Fruit fly (Drosophila melanogaster) whole organism, pupa: Measurements from ENCODE around the gene Sema1a.

ENCODE experiments used
- CG10348 ChIP-seq: fragments of 200-800 bp; sonication (Bioruptor generic); IDR thresholded peaks from 2 replicates; pipeline ENCODE4 v1.3.6; 2022; ENCODE audit warnings: missing biosample characterization, missing genetic modification characterization
- CG12605 ChIP-seq: fragments of 200-800 bp; sonication (Bioruptor generic); IDR thresholded peaks from 2 replicates; pipeline ENCODE4 v1.3.6; 2022; ENCODE audit warnings: missing biosample characterization, missing genetic modification characterization
- CG13204 ChIP-seq: fragments of 200-800 bp; sonication (Bioruptor generic); optimal IDR thresholded peaks from 2 replicates; lab custom pipeline; 2018; ENCODE audit warnings: missing biosample characterization, mild to moderate bottlenecking, missing genetic modification characterization, moderate library complexity
- CG14655 ChIP-seq: fragments of 200-800 bp; sonication (Bioruptor generic); optimal IDR thresholded peaks from 3 replicates; lab custom pipeline; 2017; ENCODE audit warnings: mild to moderate bottlenecking, missing biosample characterization, missing genetic modification reagents, missing genetic modification characterization
- CG15710 ChIP-seq: fragments of 200-800 bp; sonication (Bioruptor generic); optimal IDR thresholded peaks from 2 replicates; lab custom pipeline; 2018; ENCODE audit warnings: missing biosample characterization, mild to moderate bottlenecking, missing genetic modification characterization, moderate library complexity
- CG17806 ChIP-seq: fragments of 200-800 bp; sonication (Bioruptor generic); optimal IDR thresholded peaks from 2 replicates; lab custom pipeline; 2018; ENCODE audit warnings: missing biosample characterization, mild to moderate bottlenecking, missing genetic modification characterization, moderate library complexity
- CG32121 ChIP-seq: fragments of 200-800 bp; sonication (Bioruptor generic); IDR thresholded peaks from 2 replicates; pipeline ENCODE4 v1.3.6; 2022; ENCODE audit warnings: missing biosample characterization, missing genetic modification characterization
- CG34367 ChIP-seq: fragments of 200-800 bp; sonication (Bioruptor generic); optimal IDR thresholded peaks from 2 replicates; lab custom pipeline; 2018; ENCODE audit warnings: missing biosample characterization, mild to moderate bottlenecking, missing genetic modification characterization
- CG4496 ChIP-seq: fragments of 200-800 bp; sonication (Bioruptor generic); IDR thresholded peaks from 3 replicates; pipeline ENCODE4 v1.3.6; 2022; ENCODE audit warnings: missing biosample characterization, missing genetic modification characterization
- CG8159 ChIP-seq: fragments of 200-800 bp; sonication (Bioruptor generic); optimal IDR thresholded peaks from 3 replicates; lab custom pipeline; 2018; ENCODE audit warnings: missing biosample characterization, mild to moderate bottlenecking, missing genetic modification characterization, moderate library complexity
- CG8301 ChIP-seq: fragments of 200-800 bp; sonication (Bioruptor generic); optimal IDR thresholded peaks from 2 replicates; lab custom pipeline; 2018; ENCODE audit warnings: missing biosample characterization, mild to moderate bottlenecking, missing genetic modification characterization
- CG9948 ChIP-seq: fragments of 200-800 bp; sonication (Bioruptor generic); optimal IDR thresholded peaks from 2 replicates; lab custom pipeline; 2018; ENCODE audit warnings: missing biosample characterization, mild to moderate bottlenecking, missing genetic modification characterization, moderate library complexity
- D1 ChIP-seq: fragments of 200-800 bp; sonication (Bioruptor generic); optimal IDR thresholded peaks from 2 replicates; lab custom pipeline; 2018; ENCODE audit warnings: missing biosample characterization, mild to moderate bottlenecking, missing genetic modification characterization, moderate library complexity
- EcR ChIP-seq: fragments of 200-800 bp; sonication (Bioruptor generic); optimal IDR thresholded peaks from 3 replicates; lab custom pipeline; 2019; ENCODE audit warnings: missing biosample characterization, missing genetic modification characterization, mild to moderate bottlenecking, moderate library complexity, missing genetic modification reagents
- Ets98B ChIP-seq: fragments of 200-800 bp; sonication (Bioruptor generic); IDR thresholded peaks from 2 replicates; pipeline ENCODE4 v1.3.6; 2022; ENCODE audit warnings: missing biosample characterization, missing genetic modification characterization
- Pif1A ChIP-seq: fragments of 200-800 bp; sonication (Bioruptor generic); optimal IDR thresholded peaks from 3 replicates; lab custom pipeline; 2016; ENCODE audit warnings: missing biosample characterization, missing genetic modification characterization
- Pif1B ChIP-seq: fragments of 200-800 bp; sonication (Bioruptor generic); optimal IDR thresholded peaks from 3 replicates; lab custom pipeline; 2016; ENCODE audit warnings: missing biosample characterization, missing genetic modification characterization
- Snoo ChIP-seq: fragments of 200-800 bp; sonication (Bioruptor generic); optimal IDR thresholded peaks from 3 replicates; lab custom pipeline; 2017; ENCODE audit warnings: missing biosample characterization, mild to moderate bottlenecking, missing genetic modification characterization, inconsistent platforms
- fd96Ca ChIP-seq: fragments of 200-800 bp; sonication (Bioruptor generic); IDR thresholded peaks from 3 replicates; pipeline ENCODE4 v1.3.6; 2022; ENCODE audit warnings: missing biosample characterization, missing genetic modification characterization
- gl ChIP-seq: fragments of 200-800 bp; sonication (Bioruptor generic); optimal IDR thresholded peaks from 2 replicates; lab custom pipeline; 2018; ENCODE audit warnings: missing biosample characterization, mild to moderate bottlenecking, missing genetic modification characterization
- rn ChIP-seq: fragments of 200-800 bp; sonication (Bioruptor generic); IDR thresholded peaks from 2 replicates; pipeline ENCODE4 v1.3.6; 2022; ENCODE audit warnings: missing biosample characterization, missing genetic modification characterization

Sema1a gene

dm6 chr2L:8579886-8580285 is 37.9 kb downstream of the Sema1a start:
- peak; percentile 10 for TF ChIP-seq CG8301
- no peak for TF ChIP-seq Pif1B (GFP tag; lab: Kevin White, UChicago)
- no peak for TF ChIP-seq EcR
- TF ChIP-seq CG15710 (tag; lab: Kevin White, UChicago) = no peak
- TF ChIP-seq CG12605 (GFP tag; lab: Robert Waterston, UW) = no peak
- no peak for TF ChIP-seq Snoo (tag; lab: Kevin White, UChicago)
- TF ChIP-seq CG17806 = peak; percentile 29
- no peak for TF ChIP-seq CG34367 (tag; lab: Kevin White, UChicago)
- peak; percentile 20 for TF ChIP-seq CG8159 (tag; lab: Kevin White, UChicago)
- no peak for TF ChIP-seq Pif1A (GFP tag; lab: Kevin White, UChicago)
- TF ChIP-seq CG13204 (GFP tag; lab: Kevin White, UChicago) = no peak
- TF ChIP-seq CG32121 (GFP tag; lab: Robert Waterston, UW) = no peak
- peak; percentile 29 for TF ChIP-seq CG9948 (tag; lab: Kevin White, UChicago)
- no peak for TF ChIP-seq Ets98B (GFP tag; lab: Robert Waterston, UW)
- TF ChIP-seq fd96Ca (GFP tag; lab: Robert Waterston, UW) = no peak
- no peak for TF ChIP-seq CG10348 (GFP tag; lab: Robert Waterston, UW)
- no peak for TF ChIP-seq gl
- peak; percentile 39 for TF ChIP-seq CG14655 (GFP tag; lab: Kevin White, UChicago)
- TF ChIP-seq CG4496 (GFP tag; lab: Robert Waterston, UW) = no peak
- TF ChIP-seq rn (GFP tag; lab: Robert Waterston, UW) = no peak
- no peak for TF ChIP-seq D1

- TF ChIP-seq CG15710 (tag; lab: Kevin White, UChicago) (peak; percentile 50), CG14655 (GFP tag; lab: Kevin White, UChicago) (peak; percentile 40), CG4496 (GFP tag; lab: Robert Waterston, UW) (no peak), CG13204 (GFP tag; lab: Kevin White, UChicago) (no peak), Ets98B (GFP tag; lab: Robert Waterston, UW) (no peak), rn (GFP tag; lab: Robert Waterston, UW) (no peak), EcR (no peak), Snoo (tag; lab: Kevin White, UChicago) (peak; percentile 31), D1 (peak; percentile 16), Pif1B (GFP tag; lab: Kevin White, UChicago) (peak; percentile 13), gl (no peak), CG12605 (GFP tag; lab: Robert Waterston, UW) (no peak), CG17806 (peak; percentile 41), CG9948 (tag; lab: Kevin White, UChicago) (peak; percentile 53), Pif1A (GFP tag; lab: Kevin White, UChicago) (peak; percentile 55), CG32121 (GFP tag; lab: Robert Waterston, UW) (no peak), CG8301 (peak; percentile 21), CG8159 (tag; lab: Kevin White, UChicago) (peak; percentile 62), CG34367 (tag; lab: Kevin White, UChicago) (peak; percentile 14), CG10348 (GFP tag; lab: Robert Waterston, UW) (no peak), fd96Ca (GFP tag; lab: Robert Waterston, UW) (no peak)
Observed at dm6 chr2L:8583161-8583560, 41.2 kb downstream of the Sema1a start.

dm6 chr2L:8585027-8585701 is 43.2 kb downstream of the Sema1a start:
- TF ChIP-seq fd96Ca (GFP tag; lab: Robert Waterston, UW) (no peak), Ets98B (GFP tag; lab: Robert Waterston, UW) (peak; percentile 49; the same call in 1 of the 2 replicates), gl (no peak), CG32121 (GFP tag; lab: Robert Waterston, UW) (no peak), CG8301 (peak; percentile 63), CG17806 (peak; percentile 57), Snoo (tag; lab: Kevin White, UChicago) (no peak), CG4496 (GFP tag; lab: Robert Waterston, UW) (peak; percentile 64), Pif1A (GFP tag; lab: Kevin White, UChicago) (peak; percentile 47), CG14655 (GFP tag; lab: Kevin White, UChicago) (peak; percentile 67), CG13204 (GFP tag; lab: Kevin White, UChicago) (no peak), CG15710 (tag; lab: Kevin White, UChicago) (peak; percentile 60), CG34367 (tag; lab: Kevin White, UChicago) (peak; percentile 44), rn (GFP tag; lab: Robert Waterston, UW) (no peak), D1 (no peak), Pif1B (GFP tag; lab: Kevin White, UChicago) (peak; percentile 47), EcR (peak; percentile 36), CG12605 (GFP tag; lab: Robert Waterston, UW) (0 out of 2 replicates have a peak, but pooled peaks have one; percentile 8), CG8159 (tag; lab: Kevin White, UChicago) (peak; percentile 64), CG10348 (GFP tag; lab: Robert Waterston, UW) (no peak), CG9948 (tag; lab: Kevin White, UChicago) (peak; percentile 54)

- TF ChIP-seq Snoo (tag; lab: Kevin White, UChicago) = no peak
- TF ChIP-seq fd96Ca (GFP tag; lab: Robert Waterston, UW) = no peak
- no peak for TF ChIP-seq CG34367 (tag; lab: Kevin White, UChicago)
- no peak for TF ChIP-seq gl
- no peak for TF ChIP-seq Ets98B (GFP tag; lab: Robert Waterston, UW)
- TF ChIP-seq CG9948 (tag; lab: Kevin White, UChicago) = no peak
- no peak for TF ChIP-seq CG15710 (tag; lab: Kevin White, UChicago)
- TF ChIP-seq Pif1B (GFP tag; lab: Kevin White, UChicago) = no peak
Observed at dm6 chr2L:8587911-8588310, 46.0 kb downstream of the Sema1a start.

- TF ChIP-seq CG17806 = peak; percentile 3
- TF ChIP-seq EcR = no peak
- no peak for TF ChIP-seq gl
- no peak for TF ChIP-seq CG13204 (GFP tag; lab: Kevin White, UChicago)
- no peak for TF ChIP-seq CG14655 (GFP tag; lab: Kevin White, UChicago)
- TF ChIP-seq CG9948 (tag; lab: Kevin White, UChicago) = peak; percentile 0
- no peak for TF ChIP-seq CG4496 (GFP tag; lab: Robert Waterston, UW)
- peak; percentile 56 for TF ChIP-seq CG8159 (tag; lab: Kevin White, UChicago)
Observed at dm6 chr2L:8588776-8589175, 46.8 kb downstream of the Sema1a start.
